Worm (Caenorhabditis elegans) whole organism, young adult: ENCODE measurements around the gene ZK546.5.

Source experiments
- F23B12.7 ChIP-seq: sonication (generic microtip); optimal IDR thresholded peaks from 2 replicates; lab custom pipeline; 2017; ENCODE audit warnings: missing genetic modification characterization, mild to moderate bottlenecking, missing compliant biosample characterization, antibody characterized with exemption, moderate library complexity; ENCODE audit not compliant: insufficient read depth
- F55B11.4 ChIP-seq: sonication (generic microtip); optimal IDR thresholded peaks from 2 replicates; lab custom pipeline; 2016; ENCODE audit warnings: missing compliant biosample characterization, missing genetic modification characterization, borderline replicate concordance; ENCODE audit not compliant: insufficient read depth
- aptf-3 ChIP-seq: fragments of 200-800 bp; sonication (Bioruptor generic); IDR thresholded peaks from 2 replicates; pipeline ENCODE4 v1.3.6; 2022; ENCODE audit warnings: missing genetic modification characterization, missing compliant biosample characterization
- ceh-40 ChIP-seq: fragments of 200-800 bp; sonication (Bioruptor generic); IDR thresholded peaks from 2 replicates; pipeline ENCODE4 v1.3.6; 2022; ENCODE audit warnings: missing genetic modification characterization, missing compliant biosample characterization
- let-526 ChIP-seq: fragments of 200-800 bp; sonication (Bioruptor generic); IDR thresholded peaks from 2 replicates; pipeline ENCODE4 v1.3.6; 2022; ENCODE audit warnings: missing genetic modification reagents, missing genetic modification characterization, missing compliant biosample characterization
- pha-4 ChIP-seq: fragments of 150-350 bp; sonication (generic microtip); optimal IDR thresholded peaks from 2 replicates; lab custom pipeline; 2014; ENCODE audit warnings: missing biosample characterization, missing genetic modification reagents, missing genetic modification characterization
- snpc-4 ChIP-seq, 5 experiments: fragments of 150-350 bp in 1 of 5; sonication (generic microtip) in 4 of 5; optimal IDR thresholded peaks; 2 replicates each; lab custom pipeline; 2014 to 2018; ENCODE audit warnings: missing genetic modification characterization in 5 of 5, missing biosample characterization in 3 of 5, antibody characterized with exemption in 2 of 5, mild to moderate bottlenecking in 2 of 5, missing compliant biosample characterization in 2 of 5, missing genotype in 2 of 5, moderate library complexity in 2 of 5, missing genetic modification reagents in 1 of 5

ce11 chrII:4955353-4955752, 19.7 kb downstream of the ZK546.5 start, which contains the start of gene pbs-3:
- TF ChIP-seq F23B12.7 (tag; lab: Kevin White, UChicago) (peak; percentile 85), snpc-4 (GFP tag; optimal IDR thresholded peaks at IDR 0.05; lab: Kevin White, UChicago) (no peak), snpc-4 (tag; optimal IDR thresholded peaks at IDR 0.05; lab: Kevin White, UChicago) (peak in 1 of 4 experiments; percentile 16), aptf-3 (no peak), pha-4 (peak; percentile 13), ceh-40 (no peak), F55B11.4 (tag; lab: Kevin White, UChicago) (no peak), let-526 (GFP tag; lab: Robert Waterston, UW) (no peak)
